Fruit fly (Drosophila melanogaster): ENCODE measurements around the gene slam.

slam gene

DNA sequence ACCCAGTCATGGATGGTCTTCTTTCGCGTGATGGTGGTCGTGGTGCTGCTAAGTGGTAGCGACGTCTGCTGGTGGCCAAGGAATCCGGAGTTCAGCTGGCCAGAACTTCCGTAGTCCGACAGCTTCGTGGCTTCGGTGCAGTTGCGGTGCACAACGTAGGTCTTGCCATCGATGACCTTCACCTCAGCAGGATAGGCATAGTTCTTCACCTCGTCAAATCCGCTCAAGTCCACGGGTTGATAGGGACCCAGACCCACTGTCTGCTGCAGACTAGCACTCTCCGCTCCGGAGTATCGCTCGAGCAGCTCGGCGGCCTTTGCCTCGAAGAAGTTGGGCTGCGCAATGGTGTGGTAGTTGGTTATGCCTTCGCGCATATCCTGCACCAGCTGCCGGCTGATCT, 49.3 kb downstream of the slam start:
- TF ChIP-seq Mnt (GFP tag; optimal IDR thresholded peaks at IDR 0.05), result no peak
- no peak for TF ChIP-seq cic (GFP tag; optimal IDR thresholded peaks at IDR 0.05)
- no peak for TF ChIP-seq toe (GFP tag; optimal IDR thresholded peaks at IDR 0.05)
- TF ChIP-seq CG12768 (GFP tag; optimal IDR thresholded peaks at IDR 0.05), result no peak
- TF ChIP-seq CG33017 (tag; optimal IDR thresholded peaks at IDR 0.05), result no peak
- no peak for TF ChIP-seq CG7045 (GFP tag; optimal IDR thresholded peaks at IDR 0.05)
- TF ChIP-seq bab1 (GFP tag; optimal IDR thresholded peaks at IDR 0.05), result no peak
- no peak for TF ChIP-seq kay (GFP tag; ENCODE audit: borderline replicate concordance)

dm6 chr2L:6422488-6422887, 50.3 kb downstream of the slam start:
- TF ChIP-seq cnc (optimal IDR thresholded peaks at IDR 0.05), result no peak
- TF ChIP-seq CG11617 (GFP tag; optimal IDR thresholded peaks at IDR 0.05), result no peak
- no peak for TF ChIP-seq Clk (GFP tag; optimal IDR thresholded peaks at IDR 0.05)
- no peak for TF ChIP-seq bab1 (GFP tag; optimal IDR thresholded peaks at IDR 0.05)
- TF ChIP-seq ovo (GFP tag; optimal IDR thresholded peaks at IDR 0.05), result no peak
- TF ChIP-seq tj (GFP tag; optimal IDR thresholded peaks at IDR 0.05), result no peak
- no peak for TF ChIP-seq pad (GFP tag; optimal IDR thresholded peaks at IDR 0.05)
- no peak for TF ChIP-seq CG7045 (GFP tag; optimal IDR thresholded peaks at IDR 0.05)
- TF ChIP-seq CG33017 (tag; optimal IDR thresholded peaks at IDR 0.05), result no peak
- no peak for TF ChIP-seq CG5204 (GFP tag; optimal IDR thresholded peaks at IDR 0.05)
- no peak for TF ChIP-seq CG12768 (GFP tag; optimal IDR thresholded peaks at IDR 0.05)
- TF ChIP-seq kay (GFP tag; ENCODE audit: borderline replicate concordance), result no peak
- TF ChIP-seq toe (GFP tag; optimal IDR thresholded peaks at IDR 0.05), result no peak
- no peak for TF ChIP-seq cic (GFP tag; optimal IDR thresholded peaks at IDR 0.05)
- no peak for TF ChIP-seq Hr96 (GFP tag; optimal IDR thresholded peaks at IDR 0.05)
- no peak for TF ChIP-seq CG14711 (tag; optimal IDR thresholded peaks at IDR 0.05)
- TF ChIP-seq Crg-1 (GFP tag; optimal IDR thresholded peaks at IDR 0.05), result no peak
- no peak for TF ChIP-seq CG1620 (GFP tag; optimal IDR thresholded peaks at IDR 0.05)

DNA sequence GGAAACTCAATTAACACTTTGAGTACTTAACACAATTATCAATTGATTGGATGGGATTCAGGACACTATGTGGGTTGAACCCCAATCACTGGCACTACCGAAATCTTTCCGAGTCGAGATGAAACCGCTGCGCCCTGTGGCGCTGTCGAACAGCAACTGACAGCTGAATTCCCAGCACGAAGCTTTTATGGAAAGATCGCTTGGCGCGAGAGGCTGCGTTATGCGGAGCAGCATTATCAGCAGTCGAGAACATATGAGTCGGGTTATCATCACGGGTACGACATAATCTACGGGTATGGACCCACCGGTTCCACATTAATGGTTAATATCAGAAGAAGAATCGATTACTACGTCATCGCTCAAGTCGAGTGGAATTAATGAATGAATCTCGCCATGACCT, 51.0 kb downstream of the slam start, which contains the start of gene Tig:
Gene Tig, minus strand, starts transcription at position 163 of the 400 bp plus-strand sequence.
- TF ChIP-seq CG14711 (tag; optimal IDR thresholded peaks at IDR 0.05) (no peak), CG1620 (GFP tag; optimal IDR thresholded peaks at IDR 0.05) (no peak), Crg-1 (GFP tag; optimal IDR thresholded peaks at IDR 0.05) (no peak), Hr96 (GFP tag; optimal IDR thresholded peaks at IDR 0.05) (no peak), Clk (GFP tag; optimal IDR thresholded peaks at IDR 0.05) (no peak), CG33017 (tag; optimal IDR thresholded peaks at IDR 0.05) (no peak), CG5204 (GFP tag; optimal IDR thresholded peaks at IDR 0.05) (no peak), kay (GFP tag; ENCODE audit: borderline replicate concordance) (no peak), CG7101 (tag; optimal IDR thresholded peaks at IDR 0.05) (no peak), ovo (GFP tag; optimal IDR thresholded peaks at IDR 0.05) (no peak), cic (GFP tag; optimal IDR thresholded peaks at IDR 0.05) (no peak), tj (GFP tag; optimal IDR thresholded peaks at IDR 0.05) (no peak), Mnt (GFP tag; optimal IDR thresholded peaks at IDR 0.05) (no peak), bab1 (GFP tag; optimal IDR thresholded peaks at IDR 0.05) (no peak), pad (GFP tag; optimal IDR thresholded peaks at IDR 0.05) (no peak), CG11617 (GFP tag; optimal IDR thresholded peaks at IDR 0.05) (no peak), toe (GFP tag; optimal IDR thresholded peaks at IDR 0.05) (no peak), cnc (optimal IDR thresholded peaks at IDR 0.05) (no peak)

dm6 chr2L:6424198-6424597, 52.0 kb downstream of the slam start, which contains the start of gene Fic:
Fic (plus strand) TSS chr2L:6424336.
- TF ChIP-seq tj (GFP tag; optimal IDR thresholded peaks at IDR 0.05) (peak; percentile 57), cnc (optimal IDR thresholded peaks at IDR 0.05) (no peak), Mnt (GFP tag; optimal IDR thresholded peaks at IDR 0.05) (peak; percentile 41), bab1 (GFP tag; optimal IDR thresholded peaks at IDR 0.05) (peak; percentile 8)

DNA sequence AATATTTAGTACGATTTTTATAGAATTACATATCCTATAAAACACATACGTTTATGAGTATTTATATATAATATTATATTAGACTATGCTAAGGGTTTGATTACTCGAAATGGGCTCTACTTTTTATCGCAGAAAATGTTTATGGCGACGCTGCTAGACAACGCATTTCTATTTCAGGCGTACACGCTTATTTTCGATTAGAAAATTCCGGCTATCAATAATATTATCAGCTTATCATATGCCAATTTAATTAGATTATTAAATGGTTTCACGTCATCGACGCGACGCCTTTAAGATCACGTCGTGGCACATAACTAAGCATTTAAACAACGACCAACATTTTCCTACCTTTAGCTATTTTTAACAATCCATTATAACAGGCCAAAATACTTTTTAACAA, 54.1 kb downstream of the slam start:
- TF ChIP-seq bab1 (GFP tag; optimal IDR thresholded peaks at IDR 0.05), result no peak
- no peak for TF ChIP-seq CG14711 (tag; optimal IDR thresholded peaks at IDR 0.05)
- no peak for TF ChIP-seq pad (GFP tag; optimal IDR thresholded peaks at IDR 0.05)
- peak; percentile 80 for TF ChIP-seq kay (GFP tag; ENCODE audit: borderline replicate concordance)
- no peak for TF ChIP-seq tj (GFP tag; optimal IDR thresholded peaks at IDR 0.05)
- no peak for TF ChIP-seq Crg-1 (GFP tag; optimal IDR thresholded peaks at IDR 0.05)
- no peak for TF ChIP-seq CG33017 (tag; optimal IDR thresholded peaks at IDR 0.05)
- no peak for TF ChIP-seq CG7045 (GFP tag; optimal IDR thresholded peaks at IDR 0.05)
